Fruit fly (Drosophila melanogaster): ENCODE data around the gene CG3339.

DNA sequence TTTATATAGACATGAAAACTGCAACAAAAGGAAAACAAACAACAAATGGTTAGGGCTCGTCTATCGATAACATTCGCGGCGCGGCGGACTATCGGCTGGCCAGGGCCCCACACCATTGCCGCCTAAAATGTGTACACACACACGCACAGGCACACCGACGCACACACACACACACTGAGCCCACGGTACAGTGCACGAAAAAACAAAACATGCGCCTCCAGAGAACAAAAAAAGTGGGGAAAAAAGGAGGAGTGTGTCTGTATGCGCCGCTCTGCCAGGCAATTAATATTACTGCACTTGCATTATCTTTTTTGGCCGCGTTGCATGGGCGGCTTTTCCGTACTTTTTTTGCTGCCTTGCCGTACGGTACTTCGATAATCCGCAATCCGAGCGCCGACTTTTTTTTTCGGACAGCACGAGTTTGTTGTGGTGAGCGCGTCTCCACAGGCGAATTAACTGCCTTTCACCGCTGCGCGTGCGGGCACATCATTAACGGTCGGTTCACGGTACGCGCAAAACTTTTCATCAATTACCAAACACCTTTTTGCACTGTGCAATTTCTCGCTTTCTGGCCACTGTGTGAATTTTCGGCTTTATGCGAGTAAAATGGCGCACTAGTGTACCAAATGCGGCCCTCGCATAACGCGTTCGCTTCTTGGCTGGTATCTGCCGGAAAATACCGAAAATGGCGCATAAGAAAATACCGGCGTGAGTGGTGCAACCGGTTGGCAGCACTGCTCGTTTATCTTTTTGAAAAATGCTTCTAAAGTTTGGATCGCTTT is 58.5 kb downstream of the CG3339 start, which contains the start of gene woc:
- TF ChIP-seq psq (optimal IDR thresholded peaks at IDR 0.05) (no peak), insv (optimal IDR thresholded peaks at IDR 0.05) (no peak)
